Worm (Caenorhabditis elegans) whole organism, midembryonic: Measurements from ENCODE around the gene F58E2.4.
"Not testable (repeated sequence)": the region's sequence is repeated elsewhere in the genome, so short reads cannot be mapped to it uniquely, and the experiment has no call there.

Source experiments
- T22C8.4 ChIP-seq: fragments of 200-800 bp; sonication (Bioruptor generic); IDR thresholded peaks from 2 replicates; pipeline ENCODE4 v1.3.6; 2022; ENCODE audit warnings: missing genetic modification characterization, missing compliant biosample characterization
- cog-1 ChIP-seq: sonication (generic microtip); optimal IDR thresholded peaks from 2 replicates; lab custom pipeline; 2016; ENCODE audit warnings: missing genetic modification characterization, missing compliant biosample characterization
- flt-1 ChIP-seq: fragments of 200-800 bp; sonication (Bioruptor generic); IDR thresholded peaks from 2 replicates; pipeline ENCODE4 v1.3.6; 2022; ENCODE audit warnings: missing genetic modification characterization, missing compliant biosample characterization
- klf-2 ChIP-seq: fragments of 200-800 bp; sonication (Bioruptor generic); conservative IDR thresholded peaks from 2 replicates; pipeline ENCODE4 v1.3.6; 2022; ENCODE audit warnings: missing genetic modification reagents, missing genetic modification characterization, missing compliant biosample characterization
- med-1 ChIP-seq: sonication (generic microtip); optimal IDR thresholded peaks from 2 replicates; lab custom pipeline; 2017; ENCODE audit warnings: missing genetic modification characterization, mild to moderate bottlenecking, missing compliant biosample characterization, antibody characterized with exemption, missing genetic modification reagents; ENCODE audit not compliant: insufficient read depth
- ref-1 ChIP-seq: fragments of 200-800 bp; sonication (Bioruptor generic); conservative IDR thresholded peaks from 2 replicates; pipeline ENCODE4 v1.3.6; 2022; ENCODE audit warnings: missing genetic modification reagents, missing genetic modification characterization, missing compliant biosample characterization
- tab-1 ChIP-seq: fragments of 200-800 bp; sonication (Bioruptor generic); IDR thresholded peaks from 2 replicates; pipeline ENCODE4 v1.3.6; 2022; ENCODE audit warnings: missing genetic modification characterization, missing compliant biosample characterization
- ztf-23 ChIP-seq: fragments of 200-800 bp; sonication (Bioruptor generic); IDR thresholded peaks from 2 replicates; pipeline ENCODE4 v1.3.6; 2022; ENCODE audit warnings: missing genetic modification reagents, missing genetic modification characterization, missing compliant biosample characterization
- ztf-29 ChIP-seq: fragments of 200-800 bp; sonication (Bioruptor generic); IDR thresholded peaks from 2 replicates; pipeline ENCODE4 v1.3.6; 2022; ENCODE audit warnings: missing genetic modification reagents, missing genetic modification characterization, missing compliant biosample characterization

Gene F58E2.4

DNA sequence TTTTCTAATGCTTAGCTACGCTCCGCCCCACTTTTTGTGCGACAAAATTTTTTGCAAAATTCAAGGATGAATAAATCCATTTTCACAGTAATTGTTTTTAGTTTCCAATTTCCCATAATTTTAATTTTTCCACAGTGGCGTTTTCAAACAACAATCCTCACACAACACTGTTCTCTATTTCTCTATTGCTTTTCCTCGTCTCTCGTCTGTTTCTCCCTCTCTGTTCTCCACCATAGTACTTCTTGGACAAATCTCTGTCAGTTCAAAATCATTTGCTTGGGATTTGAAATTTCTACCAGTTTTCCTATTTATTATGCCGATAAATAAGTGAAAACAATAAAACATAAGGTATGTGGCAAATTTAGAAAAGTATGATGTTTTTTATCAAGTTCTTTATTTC, at the start of gene F58E2.4:
TSS of gene F58E2.4 (plus strand) at position 134 of the 400 bp plus-strand sequence.
- TF ChIP-seq klf-2 (no peak), cog-1 (tag; lab: Kevin White, UChicago) (no peak), T22C8.4 (no peak), med-1 (GFP tag; lab: Kevin White, UChicago) (no peak), ztf-29 (GFP tag; lab: Robert Waterston, UW) (no peak), tab-1 (GFP tag; lab: Robert Waterston, UW) (no peak), flt-1 (GFP tag; lab: Robert Waterston, UW) (no peak), ref-1 (GFP tag; lab: Robert Waterston, UW) (no peak), ztf-23 (no peak)

ce11 chrIV:3415383-3415782, 47.8 kb upstream of the F58E2.4 start, which contains the start of gene lgc-9:
Gene lgc-9, plus strand, starts transcription at chrIV:3415683.
- TF ChIP-seq klf-2: no peak
- TF ChIP-seq med-1 (GFP tag; lab: Kevin White, UChicago): no peak
- TF ChIP-seq flt-1 (GFP tag; lab: Robert Waterston, UW): no peak
- no peak for TF ChIP-seq ref-1 (GFP tag; lab: Robert Waterston, UW)
- TF ChIP-seq ztf-23: no peak
- TF ChIP-seq ztf-29 (GFP tag; lab: Robert Waterston, UW): no peak
- TF ChIP-seq cog-1 (tag; lab: Kevin White, UChicago): no peak
- no peak for TF ChIP-seq tab-1 (GFP tag; lab: Robert Waterston, UW)
- no peak for TF ChIP-seq T22C8.4

DNA sequence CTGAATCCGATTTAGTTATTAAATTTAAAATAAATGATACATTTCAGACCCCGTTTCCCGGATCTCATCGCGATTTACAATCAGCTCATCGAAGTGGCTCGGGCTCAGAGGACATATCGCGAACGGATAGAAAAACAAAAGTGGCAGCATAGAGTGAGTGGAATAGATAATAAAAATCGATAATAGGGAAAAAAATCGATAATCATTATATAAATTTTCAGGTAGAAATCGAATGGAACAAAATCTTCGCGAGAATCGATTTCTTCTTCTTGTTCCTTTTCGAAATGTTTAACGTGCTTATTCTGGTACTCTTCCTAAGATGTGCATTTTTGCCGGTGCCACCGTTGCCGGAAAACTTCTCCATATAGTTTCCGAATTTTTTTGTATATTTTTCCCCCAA, 44.4 kb upstream of the F58E2.4 start:
- TF ChIP-seq T22C8.4 (peak; percentile 59; the same call in 1 of the 2 replicates), ref-1 (GFP tag; lab: Robert Waterston, UW) (no peak), ztf-23 (no peak), med-1 (GFP tag; lab: Kevin White, UChicago) (no peak)

DNA sequence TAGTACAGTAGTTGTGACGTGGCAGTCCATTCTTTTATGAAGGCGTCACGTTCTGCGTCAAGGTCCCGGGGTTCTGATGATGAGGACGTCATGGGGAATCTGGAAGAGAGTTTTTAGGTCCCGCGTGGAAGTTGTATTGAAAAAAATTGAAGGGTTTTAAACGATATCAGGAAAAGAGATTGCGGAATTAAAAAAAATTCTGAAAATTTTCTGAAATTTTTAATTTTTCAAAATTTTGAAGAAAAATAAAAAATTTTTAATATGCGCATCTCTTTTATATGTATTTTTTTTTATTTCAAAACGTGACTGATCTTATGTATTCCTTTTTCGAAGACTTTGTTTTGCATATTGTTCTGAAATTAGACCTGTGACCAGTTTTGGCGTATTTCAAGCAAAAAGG, 40.7 kb upstream of the F58E2.4 start, which contains the start of gene C04C3.6:
TSS of gene C04C3.6 (minus strand) at position 101 of the 400 bp plus-strand sequence.
- TF ChIP-seq flt-1 (GFP tag; lab: Robert Waterston, UW) (no peak), ref-1 (GFP tag; lab: Robert Waterston, UW) (no peak), ztf-23 (no peak), med-1 (GFP tag; lab: Kevin White, UChicago) (no peak), ztf-29 (GFP tag; lab: Robert Waterston, UW) (no peak), tab-1 (GFP tag; lab: Robert Waterston, UW) (no peak), klf-2 (no peak), cog-1 (tag; lab: Kevin White, UChicago) (no peak), T22C8.4 (no peak)

ce11 chrIV:3428434-3428950, 34.7 kb upstream of the F58E2.4 start, which contains the start of the genes C04C3.9 and srz-60:
Gene C04C3.9, minus strand, starts transcription at chrIV:3428534.
Gene srz-60, plus strand, starts transcription at chrIV:3428900.
- TF ChIP-seq flt-1 (GFP tag; lab: Robert Waterston, UW) (no peak), cog-1 (tag; lab: Kevin White, UChicago) (no peak), ztf-23 (no peak), med-1 (GFP tag; lab: Kevin White, UChicago) (no peak), T22C8.4 (no peak)

- TF ChIP-seq ztf-23; ztf-29 (GFP tag; lab: Robert Waterston, UW); cog-1 (tag; lab: Kevin White, UChicago): not testable (repeated sequence)
Observed at ce11 chrIV:3433387-3433786, 29.8 kb upstream of the F58E2.4 start, which contains the start of gene C04C3.7. Gene C04C3.7, minus strand, starts transcription at chrIV:3433487.

DNA sequence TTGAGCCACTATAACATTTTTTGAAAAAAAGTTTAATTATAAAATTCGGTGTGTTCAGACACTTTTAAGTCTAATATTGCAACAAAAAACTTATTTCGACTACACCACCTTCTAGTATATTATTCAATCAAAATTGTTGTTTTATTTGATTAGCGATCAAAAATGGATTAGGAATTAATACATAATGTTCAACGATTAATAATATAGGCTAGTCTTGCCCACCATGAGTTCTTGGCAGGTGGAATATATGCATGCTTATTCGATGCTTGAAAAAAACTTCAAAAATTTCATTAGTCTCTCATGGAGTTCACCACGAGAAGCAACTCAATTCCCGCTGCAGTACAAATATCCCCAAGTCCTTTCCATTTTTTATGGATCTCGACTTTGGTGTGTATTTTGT, 27.2 kb upstream of the F58E2.4 start, which contains the start of gene srz-32:
TSS of gene srz-32 (plus strand) at position 301 of the 400 bp plus-strand sequence.
- TF ChIP-seq med-1 (GFP tag; lab: Kevin White, UChicago) (no peak), tab-1 (GFP tag; lab: Robert Waterston, UW) (no peak), flt-1 (GFP tag; lab: Robert Waterston, UW) (no peak), T22C8.4 (no peak), cog-1 (tag; lab: Kevin White, UChicago) (no peak), ref-1 (GFP tag; lab: Robert Waterston, UW) (no peak), ztf-23 (no peak), ztf-29 (GFP tag; lab: Robert Waterston, UW) (no peak), klf-2 (no peak)

DNA sequence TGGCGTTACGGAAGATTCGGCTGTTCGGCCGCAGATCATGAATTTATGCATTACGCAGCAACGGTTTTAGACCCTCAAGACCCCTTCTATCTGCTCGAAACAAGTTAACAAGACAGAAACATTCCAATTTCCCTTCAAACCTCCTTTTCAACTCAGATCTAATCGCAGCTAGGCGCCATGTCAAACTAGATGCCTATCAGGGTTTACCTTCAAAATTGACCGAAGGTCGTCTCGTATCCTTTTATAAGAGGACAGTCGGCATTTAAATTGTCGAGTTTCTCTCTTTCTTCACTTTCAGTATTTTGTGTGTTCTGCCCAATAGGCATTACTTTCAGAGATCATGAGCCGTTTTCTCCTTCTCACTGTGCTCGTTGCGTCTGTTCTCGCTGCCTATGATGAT, 25.2 kb upstream of the F58E2.4 start, which contains the start of gene grd-13:
TSS of gene grd-13 (plus strand) at position 291 of the 400 bp plus-strand sequence.
- no peak for TF ChIP-seq tab-1 (GFP tag; lab: Robert Waterston, UW)
- TF ChIP-seq T22C8.4: no peak
- TF ChIP-seq ztf-29 (GFP tag; lab: Robert Waterston, UW): no peak
- TF ChIP-seq klf-2: no peak
- TF ChIP-seq flt-1 (GFP tag; lab: Robert Waterston, UW): no peak
- no peak for TF ChIP-seq cog-1 (tag; lab: Kevin White, UChicago)
- TF ChIP-seq ztf-23: no peak

- TF ChIP-seq klf-2 (no peak), ztf-23 (no peak), med-1 (GFP tag; lab: Kevin White, UChicago) (no peak), tab-1 (GFP tag; lab: Robert Waterston, UW) (no peak), flt-1 (GFP tag; lab: Robert Waterston, UW) (no peak), ztf-29 (GFP tag; lab: Robert Waterston, UW) (no peak), ref-1 (GFP tag; lab: Robert Waterston, UW) (no peak), T22C8.4 (no peak), cog-1 (tag; lab: Kevin White, UChicago) (no peak)
Observed at ce11 chrIV:3439354-3439753, 23.8 kb upstream of the F58E2.4 start, which contains the start of gene grd-3. Gene grd-3, plus strand, starts transcription at chrIV:3439655.

ce11 chrIV:3440848-3441247, 22.3 kb upstream of the F58E2.4 start, which contains the start of gene grd-10:
Gene grd-10, plus strand, starts transcription at chrIV:3441055.
- TF ChIP-seq tab-1 (GFP tag; lab: Robert Waterston, UW) (no peak), med-1 (GFP tag; lab: Kevin White, UChicago) (no peak), cog-1 (tag; lab: Kevin White, UChicago) (no peak), ztf-23 (no peak), klf-2 (no peak), ref-1 (GFP tag; lab: Robert Waterston, UW) (no peak), flt-1 (GFP tag; lab: Robert Waterston, UW) (no peak), T22C8.4 (no peak), ztf-29 (GFP tag; lab: Robert Waterston, UW) (no peak)
